Fruit fly (Drosophila melanogaster) whole organism, embryonic: Measurements from ENCODE around the gene CG43295.

Experiments used
- Asciz ChIP-seq: fragments of 200-800 bp; sonication (Bioruptor generic); optimal IDR thresholded peaks from 2 replicates; lab custom pipeline; 2017; ENCODE audit warnings: missing biosample characterization, mild to moderate bottlenecking, missing genetic modification characterization, missing genetic modification reagents
- CG13287 ChIP-seq: fragments of 200-800 bp; sonication (Bioruptor generic); IDR thresholded peaks from 2 replicates; pipeline ENCODE4 v1.3.6; 2022; ENCODE audit warnings: missing biosample characterization, missing genetic modification characterization; ENCODE audit not compliant: partially characterized antibody
- CG13424 ChIP-seq: fragments of 200-800 bp; sonication (Bioruptor generic); optimal IDR thresholded peaks from 2 replicates; lab custom pipeline; 2019; ENCODE audit warnings: missing biosample characterization, mild to moderate bottlenecking, missing genetic modification characterization, moderate library complexity
- CG15514 ChIP-seq: fragments of 200-800 bp; sonication (Bioruptor generic); optimal IDR thresholded peaks from 3 replicates; lab custom pipeline; 2017; ENCODE audit warnings: missing biosample characterization, missing genetic modification characterization, mild to moderate bottlenecking, moderate library complexity, missing genetic modification reagents
- CG17328 ChIP-seq: fragments of 200-800 bp; sonication (Bioruptor generic); IDR thresholded peaks from 2 replicates; pipeline ENCODE4 v1.3.6; 2022; ENCODE audit warnings: missing biosample characterization, missing genetic modification characterization
- CG17802 ChIP-seq: fragments of 200-800 bp; sonication (Bioruptor generic); optimal IDR thresholded peaks from 2 replicates; lab custom pipeline; 2018; ENCODE audit warnings: missing biosample characterization, mild to moderate bottlenecking, missing genetic modification characterization, moderate library complexity
- CG2678 ChIP-seq: fragments of 200-800 bp; sonication (Bioruptor generic); optimal IDR thresholded peaks from 3 replicates; lab custom pipeline; 2019; ENCODE audit warnings: missing biosample characterization, mild to moderate bottlenecking, missing genetic modification characterization, moderate library complexity
- CG4282 ChIP-seq: fragments of 200-800 bp; sonication (Bioruptor generic); optimal IDR thresholded peaks from 2 replicates; lab custom pipeline; 2016; ENCODE audit warnings: missing biosample characterization, missing genetic modification characterization
- CG4328 ChIP-seq: fragments of 200-800 bp; sonication (Bioruptor generic); optimal IDR thresholded peaks from 3 replicates; lab custom pipeline; 2017; ENCODE audit warnings: missing biosample characterization, missing genetic modification reagents, missing genetic modification characterization
- CG6765 ChIP-seq: fragments of 200-800 bp; sonication (Bioruptor generic); optimal IDR thresholded peaks from 3 replicates; lab custom pipeline; 2017; ENCODE audit warnings: missing biosample characterization, mild to moderate bottlenecking, missing genetic modification characterization
- CG7839 ChIP-seq: fragments of 200-800 bp; sonication (Bioruptor generic); optimal IDR thresholded peaks from 3 replicates; lab custom pipeline; 2018; ENCODE audit warnings: missing biosample characterization, mild to moderate bottlenecking, missing genetic modification characterization, moderate library complexity
- CG9609 ChIP-seq: fragments of 200-800 bp; sonication (Bioruptor generic); optimal IDR thresholded peaks from 3 replicates; lab custom pipeline; 2016; ENCODE audit warnings: missing biosample characterization, missing genetic modification characterization
- Dek ChIP-seq: fragments of 200-800 bp; sonication (Bioruptor generic); optimal IDR thresholded peaks from 3 replicates; lab custom pipeline; 2019; ENCODE audit warnings: missing biosample characterization, mild to moderate bottlenecking, missing genetic modification characterization, moderate library complexity
- Dip2 ChIP-seq: fragments of 200-800 bp; sonication (Bioruptor generic); IDR thresholded peaks from 2 replicates; pipeline ENCODE4 v1.3.6; 2022; ENCODE audit warnings: missing biosample characterization, missing genetic modification characterization
- Fer2 ChIP-seq: fragments of 200-800 bp; sonication (Bioruptor generic); optimal IDR thresholded peaks from 2 replicates; lab custom pipeline; 2018; ENCODE audit warnings: missing biosample characterization, mild to moderate bottlenecking, missing genetic modification characterization, moderate library complexity
- HLH3B ChIP-seq: fragments of 200-800 bp; sonication (Bioruptor generic); IDR thresholded peaks from 2 replicates; pipeline ENCODE4 v1.3.6; 2022; ENCODE audit warnings: missing biosample characterization, missing genetic modification characterization
- Hmr ChIP-seq: fragments of 200-800 bp; sonication (Bioruptor generic); optimal IDR thresholded peaks from 3 replicates; lab custom pipeline; 2017; ENCODE audit warnings: mild to moderate bottlenecking, missing biosample characterization, missing genetic modification reagents, missing genetic modification characterization
- Kr ChIP-seq: fragments of 200-800 bp; sonication (Bioruptor generic); optimal IDR thresholded peaks from 2 replicates; lab custom pipeline; 2017; ENCODE audit warnings: missing biosample characterization, mild to moderate bottlenecking, missing genetic modification characterization
- Lpt ChIP-seq: fragments of >200 bp; optimal IDR thresholded peaks from 2 replicates; lab custom pipeline; 2018; ENCODE audit warnings: missing biosample characterization, missing genetic modification characterization
- MTF-1 ChIP-seq: fragments of 200-800 bp; sonication (Bioruptor generic); optimal IDR thresholded peaks from 2 replicates; lab custom pipeline; 2018; ENCODE audit warnings: missing biosample characterization, mild to moderate bottlenecking, missing genetic modification characterization, borderline replicate concordance
- Pdp1 ChIP-seq, 2 experiments: fragments of 200-800 bp; sonication (Bioruptor generic); optimal IDR thresholded peaks; 3 replicates each; lab custom pipeline; 2016; ENCODE audit warnings: missing biosample characterization in 2 of 2, missing genetic modification characterization in 2 of 2, mild to moderate bottlenecking in 1 of 2, moderate library complexity in 1 of 2
- Six4 ChIP-seq: fragments of 200-800 bp; sonication (Bioruptor generic); optimal IDR thresholded peaks from 2 replicates; lab custom pipeline; 2016; ENCODE audit warnings: missing biosample characterization, missing genetic modification characterization
- Sox100B ChIP-seq: fragments of 200-800 bp; sonication (Bioruptor generic); optimal IDR thresholded peaks from 3 replicates; lab custom pipeline; 2018; ENCODE audit warnings: missing biosample characterization, mild to moderate bottlenecking, missing genetic modification characterization
- YL-1 ChIP-seq: fragments of 200-800 bp; sonication (Bioruptor generic); optimal IDR thresholded peaks from 3 replicates; lab custom pipeline; 2017; ENCODE audit warnings: missing biosample characterization, mild to moderate bottlenecking, missing genetic modification characterization
- abd-A ChIP-seq: fragments of 200-800 bp; sonication (Bioruptor generic); optimal IDR thresholded peaks from 3 replicates; lab custom pipeline; 2019; ENCODE audit warnings: missing biosample characterization, mild to moderate bottlenecking, missing genetic modification characterization, moderate library complexity
- amos ChIP-seq: fragments of 200-800 bp; sonication (Bioruptor generic); IDR thresholded peaks from 2 replicates; pipeline ENCODE4 v1.3.6; 2022; ENCODE audit warnings: missing biosample characterization, missing genetic modification characterization; ENCODE audit not compliant: partially characterized antibody
- aop ChIP-seq: fragments of 200-800 bp; sonication (Bioruptor generic); IDR thresholded peaks from 2 replicates; pipeline ENCODE4 v1.3.6; 2022; ENCODE audit warnings: missing biosample characterization, missing genetic modification characterization
- ato ChIP-seq: fragments of 200-800 bp; sonication (Bioruptor generic); IDR thresholded peaks from 2 replicates; pipeline ENCODE4 v1.3.6; 2022; ENCODE audit warnings: missing biosample characterization, missing genetic modification characterization; ENCODE audit not compliant: partially characterized antibody
- br ChIP-seq: fragments of >200 bp; optimal IDR thresholded peaks from 2 replicates; lab custom pipeline; 2017
- ewg ChIP-seq: fragments of 200-800 bp; sonication (Bioruptor generic); optimal IDR thresholded peaks from 3 replicates; lab custom pipeline; 2017; ENCODE audit warnings: mild to moderate bottlenecking, missing biosample characterization, missing genetic modification reagents, missing genetic modification characterization
- fd3F ChIP-seq: fragments of 200-800 bp; sonication (Bioruptor generic); optimal IDR thresholded peaks from 2 replicates; lab custom pipeline; 2018; ENCODE audit warnings: missing biosample characterization, mild to moderate bottlenecking, missing genetic modification characterization, moderate library complexity
- fd64A ChIP-seq: fragments of 200-800 bp; sonication (Bioruptor generic); optimal IDR thresholded peaks from 3 replicates; lab custom pipeline; 2018; ENCODE audit warnings: missing biosample characterization, mild to moderate bottlenecking, missing genetic modification characterization
- gce ChIP-seq: fragments of 200-800 bp; sonication (Bioruptor generic); IDR thresholded peaks from 3 replicates; pipeline ENCODE4 v1.3.6; 2022; ENCODE audit warnings: missing biosample characterization, missing genetic modification characterization
- ham ChIP-seq: fragments of 200-800 bp; sonication (Bioruptor generic); IDR thresholded peaks from 2 replicates; pipeline ENCODE4 v1.3.6; 2022; ENCODE audit warnings: missing biosample characterization, missing genetic modification characterization
- kah ChIP-seq: fragments of 200-800 bp; sonication (Bioruptor generic); optimal IDR thresholded peaks from 2 replicates; lab custom pipeline; 2018; ENCODE audit warnings: missing biosample characterization, mild to moderate bottlenecking, missing genetic modification characterization
- kay ChIP-seq: fragments of 200-800 bp; sonication (Bioruptor generic); optimal IDR thresholded peaks from 2 replicates; lab custom pipeline; 2016; ENCODE audit warnings: missing biosample characterization, missing genetic modification characterization
- lilli ChIP-seq: fragments of 200-800 bp; sonication (Bioruptor generic); optimal IDR thresholded peaks from 3 replicates; lab custom pipeline; 2016; ENCODE audit warnings: missing biosample characterization, missing genetic modification characterization
- mld ChIP-seq: fragments of 200-800 bp; sonication (Bioruptor generic); IDR thresholded peaks from 3 replicates; pipeline ENCODE4 v1.3.6; 2022; ENCODE audit warnings: missing biosample characterization, missing genetic modification characterization; ENCODE audit not compliant: partially characterized antibody
- nerfin-2 ChIP-seq: fragments of 200-800 bp; sonication (Bioruptor generic); IDR thresholded peaks from 2 replicates; pipeline ENCODE4 v1.3.6; 2022; ENCODE audit warnings: missing biosample characterization, missing genetic modification characterization; ENCODE audit not compliant: partially characterized antibody
- pb ChIP-seq: fragments of 200-800 bp; sonication (Bioruptor generic); optimal IDR thresholded peaks from 3 replicates; lab custom pipeline; 2016; ENCODE audit warnings: missing biosample characterization, missing genetic modification characterization
- phol ChIP-seq: fragments of 200-800 bp; sonication (Bioruptor generic); optimal IDR thresholded peaks from 3 replicates; lab custom pipeline; 2018; ENCODE audit warnings: missing biosample characterization, mild to moderate bottlenecking, missing genetic modification characterization, moderate library complexity
- pita ChIP-seq: fragments of 200-800 bp; sonication (Bioruptor generic); optimal IDR thresholded peaks from 2 replicates; lab custom pipeline; 2017; ENCODE audit warnings: missing biosample characterization, mild to moderate bottlenecking, missing genetic modification characterization
- repo ChIP-seq: fragments of 200-800 bp; sonication (Bioruptor generic); optimal IDR thresholded peaks from 2 replicates; lab custom pipeline; 2016; ENCODE audit warnings: missing biosample characterization, missing genetic modification characterization
- row ChIP-seq: fragments of 200-800 bp; sonication (Bioruptor generic); IDR thresholded peaks from 3 replicates; pipeline ENCODE4 v1.3.6; 2022; ENCODE audit warnings: missing biosample characterization, missing genetic modification characterization
- ssp ChIP-seq: fragments of 200-800 bp; sonication (Bioruptor generic); IDR thresholded peaks from 2 replicates; pipeline ENCODE4 v1.3.6; 2022; ENCODE audit warnings: missing biosample characterization, missing genetic modification characterization
- sug ChIP-seq: fragments of 200-800 bp; optimal IDR thresholded peaks from 2 replicates; lab custom pipeline; 2019; ENCODE audit warnings: missing biosample characterization, mild to moderate bottlenecking, missing genetic modification characterization, moderate library complexity
- tin ChIP-seq: fragments of 200-800 bp; sonication (Bioruptor generic); optimal IDR thresholded peaks from 3 replicates; lab custom pipeline; 2016; ENCODE audit warnings: missing biosample characterization, missing genetic modification characterization
- toy ChIP-seq: fragments of 200-800 bp; sonication (Bioruptor generic); IDR thresholded peaks from 2 replicates; pipeline ENCODE4 v1.3.6; 2022; ENCODE audit warnings: missing biosample characterization, missing genetic modification characterization
- usp ChIP-seq: fragments of >200 bp; optimal IDR thresholded peaks from 2 replicates; lab custom pipeline; 2017; ENCODE audit warnings: missing biosample characterization, missing genetic modification characterization
- z ChIP-seq: fragments of 200-800 bp; sonication (Bioruptor generic); IDR thresholded peaks from 3 replicates; pipeline ENCODE4 v1.3.6; 2022; ENCODE audit warnings: missing biosample characterization, missing genetic modification characterization
- zf30C ChIP-seq: fragments of 200-800 bp; sonication (Bioruptor generic); optimal IDR thresholded peaks from 3 replicates; lab custom pipeline; 2018; ENCODE audit warnings: missing biosample characterization, mild to moderate bottlenecking, missing genetic modification characterization

CG43295 gene

DNA sequence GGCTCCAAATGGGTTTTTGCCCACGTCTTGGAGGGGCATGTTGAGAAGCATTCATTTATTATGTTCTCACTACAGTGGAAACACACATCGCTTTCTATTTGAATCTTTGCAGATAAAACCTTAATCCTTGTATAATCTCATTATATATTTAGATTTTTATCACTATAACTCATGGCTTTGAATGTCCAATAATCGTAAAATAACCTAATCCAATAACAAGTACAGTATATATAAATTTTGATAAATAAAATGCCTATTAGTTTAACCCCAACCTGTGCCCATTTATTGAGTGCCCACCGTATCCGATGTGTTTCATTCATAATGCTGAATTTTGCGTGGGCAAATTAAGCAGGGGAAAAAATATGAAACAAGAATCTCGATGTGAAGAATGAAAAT is 40.9 kb downstream of the CG43295 start (continued):
- no peak for TF ChIP-seq fd64A (GFP tag; lab: Kevin White, UChicago)
- TF ChIP-seq kay (GFP tag; lab: Kevin White, UChicago) = peak; percentile 3
- TF ChIP-seq lilli (GFP tag; lab: Kevin White, UChicago) = peak; percentile 36
- TF ChIP-seq CG13424 = peak; percentile 55
- TF ChIP-seq aop (GFP tag; lab: Robert Waterston, UW) = no peak
- no peak for TF ChIP-seq CG4328 (GFP tag; lab: Kevin White, UChicago)
- no peak for TF ChIP-seq CG4282 (GFP tag; lab: Kevin White, UChicago)
- TF ChIP-seq phol = peak; percentile 14
- no peak for TF ChIP-seq br (lab: Kevin White, UChicago)
- no peak for TF ChIP-seq z (GFP tag; lab: Robert Waterston, UW)
- no peak for TF ChIP-seq ham (GFP tag; lab: Robert Waterston, UW)
- TF ChIP-seq CG9609 = no peak
- TF ChIP-seq YL-1 (GFP tag; lab: Kevin White, UChicago) = no peak
- TF ChIP-seq tin (GFP tag; lab: Kevin White, UChicago) = no peak
- TF ChIP-seq CG17328 = no peak
- peak; percentile 19 for TF ChIP-seq Fer2
- peak; percentile 4 for TF ChIP-seq CG15514 (GFP tag; lab: Kevin White, UChicago)
- no peak for TF ChIP-seq Lpt
- TF ChIP-seq Sox100B (GFP tag; lab: Kevin White, UChicago) = peak; percentile 2
- TF ChIP-seq abd-A (tag; lab: Kevin White, UChicago) = no peak
- TF ChIP-seq ssp (GFP tag; lab: Robert Waterston, UW) = no peak
- no peak for TF ChIP-seq CG13287 (GFP tag; lab: Robert Waterston, UW)
- no peak for TF ChIP-seq gce (GFP tag; lab: Robert Waterston, UW)
- no peak for TF ChIP-seq MTF-1 (GFP tag; lab: Kevin White, UChicago)
- peak; percentile 47 for TF ChIP-seq sug (tag; lab: Kevin White, UChicago)
- TF ChIP-seq fd3F (GFP tag; lab: Kevin White, UChicago) = peak; percentile 54
- TF ChIP-seq CG2678 = peak; percentile 77
- TF ChIP-seq Dip2 (GFP tag; lab: Robert Waterston, UW) = no peak
- no peak for TF ChIP-seq pb
- peak; percentile 55 for TF ChIP-seq Dek
- peak; percentile 33 for TF ChIP-seq CG6765 (GFP tag; lab: Kevin White, UChicago)
- no peak for TF ChIP-seq zf30C (GFP tag; lab: Kevin White, UChicago)
- TF ChIP-seq toy (GFP tag; lab: Robert Waterston, UW) = no peak
- 0 out of 2 replicates have a peak, but pooled peaks have one; percentile 11 for TF ChIP-seq HLH3B
- peak; percentile 64 for TF ChIP-seq CG7839 (tag; lab: Kevin White, UChicago)
- TF ChIP-seq Asciz = peak; percentile 7
- TF ChIP-seq kah (GFP tag; lab: Kevin White, UChicago) = no peak
- no peak for TF ChIP-seq repo (GFP tag; lab: Kevin White, UChicago)
- peak in 1 of 2 experiments; percentile 19 for TF ChIP-seq Pdp1 (GFP tag; optimal IDR thresholded peaks at IDR 0.05; lab: Kevin White, UChicago)
- peak; percentile 60 for TF ChIP-seq Hmr (GFP tag; lab: Kevin White, UChicago)
- no peak for TF ChIP-seq ato (GFP tag; lab: Robert Waterston, UW)
- no peak for TF ChIP-seq amos (GFP tag; lab: Robert Waterston, UW)
- no peak for TF ChIP-seq CG17802 (tag; lab: Kevin White, UChicago)
- TF ChIP-seq mld (GFP tag; lab: Robert Waterston, UW) = no peak
- no peak for TF ChIP-seq usp (GFP tag; lab: Kevin White, UChicago)
- TF ChIP-seq Kr (GFP tag; lab: Kevin White, UChicago) = no peak
- no peak for TF ChIP-seq pita (GFP tag; lab: Kevin White, UChicago)
- no peak for TF ChIP-seq Six4 (GFP tag; lab: Kevin White, UChicago)
- no peak for TF ChIP-seq ewg (GFP tag; lab: Kevin White, UChicago)
- peak; percentile 79 for TF ChIP-seq row
- no peak for TF ChIP-seq nerfin-2
